Worm (Caenorhabditis elegans): ENCODE data around the gene srbc-31.

DNA sequence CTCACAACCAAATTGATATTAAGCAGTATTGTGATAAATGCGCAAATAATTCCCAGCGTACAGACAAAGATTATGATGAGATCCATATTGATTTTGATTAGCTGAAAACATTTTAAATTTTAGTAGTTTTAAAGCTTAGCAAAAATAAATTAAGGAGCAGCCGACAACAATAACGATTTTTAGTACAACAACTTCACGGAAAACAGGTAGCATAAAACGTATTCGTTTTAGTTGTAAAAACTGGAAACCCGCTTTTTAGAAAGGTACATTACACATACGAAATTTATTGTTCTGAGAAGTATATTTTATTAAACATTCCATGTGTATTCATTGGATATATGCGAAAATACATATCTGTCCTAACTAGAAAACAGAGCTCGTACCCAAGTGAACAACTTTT, 13.0 kb upstream of the srbc-31 start, which contains the start of gene srbc-36:
- TF ChIP-seq ceh-19 (GFP tag; optimal IDR thresholded peaks at IDR 0.05) (no peak), rnt-1 (tag; optimal IDR thresholded peaks at IDR 0.05) (no peak), odd-2 (tag; optimal IDR thresholded peaks at IDR 0.05) (no peak), elt-4 (tag; optimal IDR thresholded peaks at IDR 0.05) (no peak), ceh-34 (tag; optimal IDR thresholded peaks at IDR 0.05) (no peak), F13H6.1 (tag; optimal IDR thresholded peaks at IDR 0.05) (no peak), nhr-11 (tag; optimal IDR thresholded peaks at IDR 0.05) (no peak), ceh-22 (tag; optimal IDR thresholded peaks at IDR 0.05) (no peak), ama-1 (optimal IDR thresholded peaks at IDR 0.05) (no peak), ceh-30 (tag; optimal IDR thresholded peaks at IDR 0.05) (no peak), ahr-1 (tag; optimal IDR thresholded peaks at IDR 0.05) (no peak), ceh-48 (tag; optimal IDR thresholded peaks at IDR 0.05) (no peak), hlh-6 (tag; optimal IDR thresholded peaks at IDR 0.05) (no peak)
